Worm (Caenorhabditis elegans): ENCODE measurements around the gene ZK1240.9.

DNA sequence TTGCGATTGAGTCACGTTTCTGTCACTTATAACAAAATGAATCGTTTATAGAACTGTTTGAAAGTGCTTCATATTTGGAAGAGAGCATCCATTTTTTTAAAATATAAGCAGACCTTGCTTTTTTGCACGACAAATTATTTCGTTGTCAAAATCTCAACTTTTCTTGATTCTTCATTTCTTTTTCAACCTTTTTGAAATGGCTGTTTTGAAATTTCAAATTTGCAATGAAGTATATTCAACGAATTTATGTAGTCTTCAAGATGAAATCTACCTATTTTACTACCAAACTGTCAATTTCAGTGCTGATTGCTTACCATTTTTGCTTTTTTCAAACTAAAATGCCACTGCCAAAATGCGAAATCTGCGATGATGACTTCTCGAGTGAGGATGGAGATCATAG, 11.2 kb upstream of the ZK1240.9 start, which contains the start of gene B0281.3:
- TF ChIP-seq hlh-12 (tag; optimal IDR thresholded peaks at IDR 0.05) (no peak), unc-62 (GFP tag; optimal IDR thresholded peaks at IDR 0.05) (no peak), ceh-58 (GFP tag; IDR thresholded peaks at IDR 0.05) (no peak), ama-1 (optimal IDR thresholded peaks at IDR 0.05) (no peak), ama-1 (GFP tag; optimal IDR thresholded peaks at IDR 0.05) (no peak), K12H6.12 (tag; optimal IDR thresholded peaks at IDR 0.05) (no peak), madf-6 (GFP tag; IDR thresholded peaks at IDR 0.05) (no peak), ztf-22 (GFP tag; optimal IDR thresholded peaks at IDR 0.05) (no peak), rec-8 (tag; optimal IDR thresholded peaks at IDR 0.05) (no peak), bed-2 (GFP tag; IDR thresholded peaks at IDR 0.05) (no peak), F49E8.2 (tag; optimal IDR thresholded peaks at IDR 0.05; ENCODE audit: insufficient read depth) (no peak), mes-4 (tag; optimal IDR thresholded peaks at IDR 0.05) (no peak), B0035.1 (tag; optimal IDR thresholded peaks at IDR 0.05) (no peak), fkh-3 (tag; optimal IDR thresholded peaks at IDR 0.05) (no peak)

Measured in whole organism, young adult.